Worm (Caenorhabditis elegans) whole organism, early embryonic: ENCODE data around the gene let-19.

Experiments
- B0310.2 ChIP-seq: sonication (generic microtip); optimal IDR thresholded peaks from 2 replicates; lab custom pipeline; 2016; ENCODE audit warnings: mild to moderate bottlenecking, missing genetic modification characterization, missing compliant biosample characterization
- ama-1 ChIP-seq: fragments of 150-350 bp; optimal IDR thresholded peaks from 2 replicates; lab custom pipeline; 2014
- ceh-13 ChIP-seq: fragments of 200-800 bp; sonication (Bioruptor generic); optimal IDR thresholded peaks from 2 replicates; lab custom pipeline; 2018; ENCODE audit warnings: mild to moderate bottlenecking, missing genetic modification characterization, missing compliant biosample characterization
- ets-7 ChIP-seq: sonication (generic microtip); optimal IDR thresholded peaks from 2 replicates; lab custom pipeline; 2016; ENCODE audit warnings: missing genotype, missing genetic modification characterization, missing compliant biosample characterization
- flt-1 ChIP-seq: fragments of 200-800 bp; sonication (Bioruptor generic); IDR thresholded peaks from 2 replicates; pipeline ENCODE4 v1.3.6; 2022; ENCODE audit warnings: missing genetic modification characterization, missing compliant biosample characterization
- hmbx-1 ChIP-seq: sonication (generic microtip); optimal IDR thresholded peaks from 2 replicates; lab custom pipeline; 2016; ENCODE audit warnings: mild to moderate bottlenecking, missing genetic modification characterization, missing compliant biosample characterization
- hmg-4 ChIP-seq: fragments of 200-800 bp; sonication (Bioruptor generic); optimal IDR thresholded peaks from 2 replicates; lab custom pipeline; 2018; ENCODE audit warnings: mild to moderate bottlenecking, missing genetic modification characterization, missing compliant biosample characterization
- hnd-1 ChIP-seq: sonication (generic microtip); optimal IDR thresholded peaks from 2 replicates; lab custom pipeline; 2016; ENCODE audit warnings: missing genetic modification characterization, missing compliant biosample characterization
- scrt-1 ChIP-seq: fragments of 200-800 bp; sonication (Bioruptor generic); IDR thresholded peaks from 2 replicates; pipeline ENCODE4 v1.3.6; 2022; ENCODE audit warnings: missing genetic modification characterization, missing compliant biosample characterization
- sea-1 ChIP-seq: fragments of 200-800 bp; sonication (Bioruptor generic); conservative IDR thresholded peaks from 2 replicates; pipeline ENCODE4 v1.3.6; 2022; ENCODE audit warnings: missing genetic modification characterization, missing compliant biosample characterization
- tbx-11 ChIP-seq: fragments of 200-800 bp; sonication (Bioruptor generic); IDR thresholded peaks from 2 replicates; pipeline ENCODE4 v1.3.6; 2022; ENCODE audit warnings: missing genetic modification characterization, missing compliant biosample characterization
- tbx-37 ChIP-seq: fragments of 200-800 bp; sonication (Bioruptor generic); conservative IDR thresholded peaks from 2 replicates; pipeline ENCODE4 v1.3.6; 2022; ENCODE audit warnings: missing genetic modification reagents, missing genetic modification characterization, missing compliant biosample characterization
- tra-4 ChIP-seq: sonication (generic microtip); optimal IDR thresholded peaks from 2 replicates; lab custom pipeline; 2017; ENCODE audit warnings: missing genetic modification characterization, missing compliant biosample characterization

ce11 chrII:8726700-8727099 is 44.1 kb upstream of the let-19 start, which contains the start of gene T01B7.9:
- TF ChIP-seq ama-1 = no peak
- TF ChIP-seq flt-1 (GFP tag; lab: Robert Waterston, UW) = no peak
- TF ChIP-seq ets-7 (tag; lab: Kevin White, UChicago) = no peak
- no peak for TF ChIP-seq ceh-13
- no peak for TF ChIP-seq hmbx-1 (tag; lab: Kevin White, UChicago)
- no peak for TF ChIP-seq scrt-1
- no peak for TF ChIP-seq B0310.2 (tag; lab: Kevin White, UChicago)
- TF ChIP-seq sea-1 (GFP tag; lab: Robert Waterston, UW) = no peak
- TF ChIP-seq tbx-37 = no peak
- TF ChIP-seq tbx-11 = no peak
- TF ChIP-seq hmg-4 (GFP tag; lab: Kevin White, UChicago) = no peak
- no peak for TF ChIP-seq tra-4 (tag; lab: Kevin White, UChicago)
- TF ChIP-seq hnd-1 = no peak
